Fruit fly (Drosophila melanogaster) whole organism, embryonic: ENCODE data around the gene kay.

Experiments
- Bgb ChIP-seq: fragments of 200-800 bp; sonication (Bioruptor generic); IDR thresholded peaks from 2 replicates; pipeline ENCODE4 v1.3.6; 2022; ENCODE audit warnings: missing biosample characterization, missing genetic modification characterization; ENCODE audit not compliant: partially characterized antibody
- CG10366 ChIP-seq: fragments of 200-800 bp; sonication (Bioruptor generic); IDR thresholded peaks from 2 replicates; pipeline ENCODE4 v1.3.6; 2022; ENCODE audit warnings: missing biosample characterization, missing genetic modification characterization
- CG10654 ChIP-seq: fragments of 200-800 bp; sonication (Bioruptor generic); optimal IDR thresholded peaks from 2 replicates; lab custom pipeline; 2016; ENCODE audit warnings: missing biosample characterization, missing genetic modification characterization
- CG11504 ChIP-seq: fragments of 200-800 bp; sonication (Bioruptor generic); optimal IDR thresholded peaks from 3 replicates; lab custom pipeline; 2019; ENCODE audit warnings: missing biosample characterization, mild to moderate bottlenecking, missing genetic modification characterization, moderate library complexity
- CG12299 ChIP-seq: fragments of 200-800 bp; sonication (Bioruptor generic); optimal IDR thresholded peaks from 2 replicates; lab custom pipeline; 2018; ENCODE audit warnings: missing biosample characterization, mild to moderate bottlenecking, missing genetic modification characterization
- CG15011 ChIP-seq: fragments of 200-800 bp; sonication (Bioruptor generic); optimal IDR thresholded peaks from 3 replicates; lab custom pipeline; 2018; ENCODE audit warnings: missing biosample characterization, mild to moderate bottlenecking, missing genetic modification characterization
- CG1529 ChIP-seq: fragments of 200-800 bp; sonication (Bioruptor generic); optimal IDR thresholded peaks from 3 replicates; lab custom pipeline; 2018; ENCODE audit warnings: missing biosample characterization, missing genetic modification characterization
- CG17361 ChIP-seq: fragments of 200-800 bp; sonication (Bioruptor generic); IDR thresholded peaks from 3 replicates; pipeline ENCODE4 v1.3.6; 2022; ENCODE audit warnings: missing biosample characterization, missing genetic modification characterization
- CG18262 ChIP-seq: fragments of 200-800 bp; optimal IDR thresholded peaks from 3 replicates; lab custom pipeline; 2019; ENCODE audit warnings: missing biosample characterization, mild to moderate bottlenecking, missing genetic modification characterization, moderate library complexity
- CG3065 ChIP-seq: fragments of 200-800 bp; sonication (Bioruptor generic); optimal IDR thresholded peaks from 2 replicates; lab custom pipeline; 2016; ENCODE audit warnings: missing biosample characterization, missing genetic modification characterization
- CG31224 ChIP-seq: fragments of 200-800 bp; sonication (Bioruptor generic); IDR thresholded peaks from 2 replicates; pipeline ENCODE4 v1.3.6; 2022; ENCODE audit warnings: missing biosample characterization, missing genetic modification characterization
- CG31365 ChIP-seq: fragments of 200-800 bp; sonication (Bioruptor generic); optimal IDR thresholded peaks from 2 replicates; lab custom pipeline; 2018; ENCODE audit warnings: missing biosample characterization, mild to moderate bottlenecking, missing genetic modification characterization
- CG5180 ChIP-seq: fragments of 200-800 bp; sonication (Bioruptor generic); optimal IDR thresholded peaks from 3 replicates; lab custom pipeline; 2017; ENCODE audit warnings: missing biosample characterization, missing genetic modification characterization, mild to moderate bottlenecking, moderate library complexity, missing genetic modification reagents
- CG5953 ChIP-seq: fragments of 200-800 bp; sonication (Bioruptor generic); IDR thresholded peaks from 2 replicates; pipeline ENCODE4 v1.3.6; 2022; ENCODE audit warnings: missing biosample characterization, missing genetic modification characterization
- CG9932 ChIP-seq: fragments of 200-800 bp; sonication (Bioruptor generic); IDR thresholded peaks from 2 replicates; pipeline ENCODE4 v1.3.6; 2022; ENCODE audit warnings: missing biosample characterization, missing genetic modification characterization
- Hey ChIP-seq: fragments of 200-800 bp; sonication (Bioruptor generic); optimal IDR thresholded peaks from 3 replicates; lab custom pipeline; 2018; ENCODE audit warnings: missing biosample characterization, mild to moderate bottlenecking, missing genetic modification characterization
- Hmr ChIP-seq: fragments of 200-800 bp; sonication (Bioruptor generic); optimal IDR thresholded peaks from 3 replicates; lab custom pipeline; 2017; ENCODE audit warnings: mild to moderate bottlenecking, missing biosample characterization, missing genetic modification reagents, missing genetic modification characterization
- Kr ChIP-seq: fragments of 200-800 bp; sonication (Bioruptor generic); optimal IDR thresholded peaks from 2 replicates; lab custom pipeline; 2017; ENCODE audit warnings: missing biosample characterization, mild to moderate bottlenecking, missing genetic modification characterization
- MBD-R2 ChIP-seq: fragments of 200-800 bp; sonication (Bioruptor generic); IDR thresholded peaks from 2 replicates; pipeline ENCODE4 v1.3.6; 2022; ENCODE audit warnings: missing biosample characterization, missing genetic modification characterization
- MESR4 ChIP-seq: fragments of 200-800 bp; sonication (Bioruptor generic); optimal IDR thresholded peaks from 2 replicates; lab custom pipeline; 2018; ENCODE audit warnings: missing biosample characterization, mild to moderate bottlenecking, missing genetic modification characterization, moderate library complexity
- Meics ChIP-seq: fragments of 200-800 bp; sonication (Bioruptor generic); optimal IDR thresholded peaks from 2 replicates; lab custom pipeline; 2017; ENCODE audit warnings: missing biosample characterization, mild to moderate bottlenecking, missing genetic modification characterization
- NC2β ChIP-seq: fragments of 200-800 bp; sonication (Bioruptor generic); optimal IDR thresholded peaks from 2 replicates; lab custom pipeline; 2016; ENCODE audit warnings: missing biosample characterization, missing genetic modification characterization
- NK7.1 ChIP-seq: fragments of 200-800 bp; sonication (Bioruptor generic); optimal IDR thresholded peaks from 3 replicates; lab custom pipeline; 2016; ENCODE audit warnings: missing biosample characterization, missing genetic modification characterization
- Poxn ChIP-seq: fragments of 200-800 bp; sonication (Bioruptor generic); IDR thresholded peaks from 2 replicates; pipeline ENCODE4 v1.3.6; 2022; ENCODE audit warnings: missing biosample characterization, missing genetic modification characterization
- Rfx ChIP-seq: fragments of 200-800 bp; sonication (Bioruptor generic); IDR thresholded peaks from 2 replicates; pipeline ENCODE4 v1.3.6; 2022; ENCODE audit warnings: missing biosample characterization, missing genetic modification characterization
- Sry-β ChIP-seq: fragments of 200-800 bp; sonication (Bioruptor generic); optimal IDR thresholded peaks from 2 replicates; lab custom pipeline; 2018; ENCODE audit warnings: missing biosample characterization, mild to moderate bottlenecking, missing genetic modification characterization, moderate library complexity
- Trl ChIP-seq, 3 experiments: fragments of >200 bp in 2 of 3; fragments of 200-800 bp in 1 of 3; sonication (Bioruptor generic) in 1 of 3; optimal IDR thresholded peaks; 2 replicates in 1 of 3; 3 replicates in 2 of 3; lab custom pipeline; 2016 to 2017; ENCODE audit warnings: missing biosample characterization in 1 of 3, missing genetic modification characterization in 1 of 3
- Xrp1 ChIP-seq: fragments of 200-800 bp; sonication (Bioruptor generic); IDR thresholded peaks from 2 replicates; pipeline ENCODE4 v1.3.6; 2022; ENCODE audit warnings: missing biosample characterization, missing genetic modification characterization
- ase ChIP-seq: fragments of 200-800 bp; sonication (Bioruptor generic); IDR thresholded peaks from 3 replicates; pipeline ENCODE4 v1.3.6; 2022; ENCODE audit warnings: missing biosample characterization, missing genetic modification characterization
- az2 ChIP-seq: fragments of 200-800 bp; sonication (Bioruptor generic); optimal IDR thresholded peaks from 3 replicates; lab custom pipeline; 2016; ENCODE audit warnings: missing biosample characterization, missing genetic modification characterization
- chinmo ChIP-seq: fragments of 200-800 bp; sonication (Bioruptor generic); IDR thresholded peaks from 4 replicates; pipeline ENCODE4 v1.3.6; 2022; ENCODE audit warnings: missing biosample characterization, missing genetic modification characterization; ENCODE audit not compliant: partially characterized antibody
- danr ChIP-seq: fragments of 200-800 bp; sonication (Bioruptor generic); IDR thresholded peaks from 2 replicates; pipeline ENCODE4 v1.3.6; 2022; ENCODE audit warnings: missing biosample characterization, missing genetic modification characterization
- dmrt99B ChIP-seq: fragments of 200-800 bp; sonication (Bioruptor generic); optimal IDR thresholded peaks from 2 replicates; lab custom pipeline; 2018; ENCODE audit warnings: missing biosample characterization, mild to moderate bottlenecking, missing genetic modification characterization, moderate library complexity
- gem ChIP-seq: fragments of 200-800 bp; sonication (Bioruptor generic); optimal IDR thresholded peaks from 2 replicates; lab custom pipeline; 2019; ENCODE audit warnings: missing biosample characterization, mild to moderate bottlenecking, missing genetic modification characterization, moderate library complexity
- grau ChIP-seq: fragments of 200-800 bp; optimal IDR thresholded peaks from 3 replicates; lab custom pipeline; 2019; ENCODE audit warnings: missing biosample characterization, mild to moderate bottlenecking, missing genetic modification characterization, moderate library complexity
- grn ChIP-seq: fragments of 200-800 bp; sonication (Bioruptor generic); optimal IDR thresholded peaks from 3 replicates; lab custom pipeline; 2017; ENCODE audit warnings: missing biosample characterization, missing genetic modification characterization
- hkb ChIP-seq, 2 experiments: fragments of 200-800 bp in 1 of 2; fragments of >200 bp in 1 of 2; sonication (Bioruptor generic) in 1 of 2; IDR thresholded peaks in 1 of 2; optimal IDR thresholded peaks in 1 of 2; 2 replicates each; pipeline versions ENCODE4 v1.3.6 to Lab custom; 2017 to 2022; ENCODE audit warnings: missing biosample characterization in 1 of 2, missing genetic modification characterization in 1 of 2
- jumu ChIP-seq: fragments of 200-800 bp; sonication (Bioruptor generic); optimal IDR thresholded peaks from 3 replicates; lab custom pipeline; 2016; ENCODE audit warnings: missing biosample characterization, missing genetic modification characterization
- kay ChIP-seq: fragments of 200-800 bp; sonication (Bioruptor generic); optimal IDR thresholded peaks from 2 replicates; lab custom pipeline; 2016; ENCODE audit warnings: missing biosample characterization, missing genetic modification characterization
- lab ChIP-seq: fragments of 200-800 bp; sonication (Bioruptor generic); optimal IDR thresholded peaks from 3 replicates; lab custom pipeline; 2017; ENCODE audit warnings: missing biosample characterization, missing genetic modification characterization, mild to moderate bottlenecking, moderate library complexity, missing genetic modification reagents
- lbe ChIP-seq: fragments of 200-800 bp; sonication (Bioruptor generic); optimal IDR thresholded peaks from 2 replicates; lab custom pipeline; 2016; ENCODE audit warnings: missing biosample characterization, mild to moderate bottlenecking, missing genetic modification characterization
- p53 ChIP-seq: fragments of 200-800 bp; sonication (Bioruptor generic); optimal IDR thresholded peaks from 2 replicates; lab custom pipeline; 2016; ENCODE audit warnings: missing biosample characterization, missing genetic modification characterization
- row ChIP-seq: fragments of 200-800 bp; sonication (Bioruptor generic); IDR thresholded peaks from 3 replicates; pipeline ENCODE4 v1.3.6; 2022; ENCODE audit warnings: missing biosample characterization, missing genetic modification characterization
- salm ChIP-seq: fragments of 200-800 bp; sonication (Bioruptor generic); optimal IDR thresholded peaks from 2 replicates; lab custom pipeline; 2018; ENCODE audit warnings: missing biosample characterization, mild to moderate bottlenecking, missing genetic modification characterization
- sima ChIP-seq: fragments of 200-800 bp; sonication (Bioruptor generic); optimal IDR thresholded peaks from 2 replicates; lab custom pipeline; 2016; ENCODE audit warnings: missing biosample characterization, missing genetic modification characterization
- slbo ChIP-seq: fragments of 200-800 bp; sonication (Bioruptor generic); IDR thresholded peaks from 2 replicates; pipeline ENCODE4 v1.3.6; 2022; ENCODE audit warnings: missing biosample characterization, missing genetic modification characterization
- ssp ChIP-seq: fragments of 200-800 bp; sonication (Bioruptor generic); IDR thresholded peaks from 2 replicates; pipeline ENCODE4 v1.3.6; 2022; ENCODE audit warnings: missing biosample characterization, missing genetic modification characterization
- tin ChIP-seq: fragments of 200-800 bp; sonication (Bioruptor generic); optimal IDR thresholded peaks from 3 replicates; lab custom pipeline; 2016; ENCODE audit warnings: missing biosample characterization, missing genetic modification characterization
- wor ChIP-seq: fragments of 200-800 bp; sonication (Bioruptor generic); IDR thresholded peaks from 2 replicates; pipeline ENCODE4 v1.3.6; 2022; ENCODE audit warnings: missing biosample characterization, missing genetic modification characterization
- zfh1 ChIP-seq: fragments of 200-800 bp; sonication (Bioruptor generic); IDR thresholded peaks from 3 replicates; pipeline ENCODE4 v1.3.6; 2022; ENCODE audit warnings: missing biosample characterization, missing genetic modification characterization

kay gene

dm6 chr3R:29760042-29760441 lies 5.8 kb upstream of the kay start (continued):
- TF ChIP-seq CG5180 (GFP tag; lab: Kevin White, UChicago) (no peak), zfh1 (GFP tag; lab: Robert Waterston, UW) (no peak), salm (tag; lab: Kevin White, UChicago) (no peak), dmrt99B (no peak), Trl (optimal IDR thresholded peaks at IDR 0.05; lab: Kevin White, UChicago) (peak; percentile 28 to 57), Trl (GFP tag; optimal IDR thresholded peaks at IDR 0.05; lab: Kevin White, UChicago) (no peak), Meics (GFP tag; lab: Kevin White, UChicago) (peak; percentile 1), ssp (no peak), chinmo (GFP tag; lab: Robert Waterston, UW) (no peak), tin (GFP tag; lab: Kevin White, UChicago) (no peak)

- TF ChIP-seq Rfx (GFP tag; lab: Robert Waterston, UW) (peak; percentile 25; the same call in 1 of the 2 replicates), MESR4 (no peak), CG12299 (tag; lab: Kevin White, UChicago) (no peak), CG3065 (GFP tag; lab: Kevin White, UChicago) (no peak), grau (tag; lab: Kevin White, UChicago) (peak; percentile 9), gem (peak; percentile 26), CG31365 (tag; lab: Kevin White, UChicago) (no peak), Sry-β (GFP tag; lab: Kevin White, UChicago) (no peak), CG15011 (no peak), sima (GFP tag; lab: Kevin White, UChicago) (no peak), CG10366 (GFP tag; lab: Robert Waterston, UW) (peak; percentile 7; the same call in 1 of the 2 replicates), Poxn (GFP tag; lab: Robert Waterston, UW) (no peak), ase (GFP tag; lab: Robert Waterston, UW) (no peak), Xrp1 (GFP tag; lab: Robert Waterston, UW) (no peak), CG9932 (GFP tag; lab: Robert Waterston, UW) (peak; percentile 45), slbo (GFP tag; lab: Robert Waterston, UW) (peak; percentile 47; the same call in 1 of the 2 replicates), jumu (GFP tag; lab: Kevin White, UChicago) (no peak), MBD-R2 (GFP tag; lab: Robert Waterston, UW) (peak; percentile 16; the same call in 1 of the 2 replicates), kay (peak; percentile 40), Hey (no peak), row (GFP tag; lab: Robert Waterston, UW) (peak; percentile 55; the same call in 2 of the 3 replicates), CG1529 (GFP tag; lab: Kevin White, UChicago) (no peak), lbe (GFP tag; lab: Kevin White, UChicago) (no peak)
Observed at dm6 chr3R:29761569-29761968, 4.2 kb upstream of the kay start.

dm6 chr3R:29762297-29762696 lies 3.5 kb upstream of the kay start:
- TF ChIP-seq CG17361 (GFP tag; lab: Robert Waterston, UW) = no peak
- TF ChIP-seq grn (GFP tag; lab: Kevin White, UChicago) = no peak
- no peak for TF ChIP-seq hkb (optimal IDR thresholded peaks at IDR 0.05; lab: Kevin White, UChicago)
- 0 out of 2 replicates have a peak, but pooled peaks have one; percentile 19 for TF ChIP-seq hkb (GFP tag; IDR thresholded peaks at IDR 0.05; lab: Robert Waterston, UW)
- TF ChIP-seq danr (GFP tag; lab: Robert Waterston, UW) = no peak
- TF ChIP-seq lab (GFP tag; lab: Kevin White, UChicago) = no peak
- TF ChIP-seq CG11504 (tag; lab: Kevin White, UChicago) = peak; percentile 7
- no peak for TF ChIP-seq p53
- no peak for TF ChIP-seq wor (GFP tag; lab: Robert Waterston, UW)
- no peak for TF ChIP-seq NC2β
- peak; percentile 7 for TF ChIP-seq gem
- no peak for TF ChIP-seq az2 (GFP tag; lab: Kevin White, UChicago)
- no peak for TF ChIP-seq Bgb (GFP tag; lab: Robert Waterston, UW)
- TF ChIP-seq Hmr (GFP tag; lab: Kevin White, UChicago) = no peak
- TF ChIP-seq CG5953 (GFP tag; lab: Robert Waterston, UW) = no peak
- no peak for TF ChIP-seq NK7.1 (GFP tag; lab: Kevin White, UChicago)
- TF ChIP-seq CG10654 = no peak
- TF ChIP-seq CG18262 (tag; lab: Kevin White, UChicago) = no peak
- no peak for TF ChIP-seq Kr (GFP tag; lab: Kevin White, UChicago)
- no peak for TF ChIP-seq CG31224 (GFP tag; lab: Robert Waterston, UW)
